Fruit fly (Drosophila melanogaster) whole organism: ENCODE data around the gene spartin.

Experiments
- CG8478 ChIP-seq: fragments of >200 bp; optimal IDR thresholded peaks from 2 replicates; lab custom pipeline; 2018; ENCODE audit warnings: inconsistent platforms
- pan ChIP-seq: fragments of >200 bp; optimal IDR thresholded peaks from 2 replicates; lab custom pipeline; 2017
- psq ChIP-seq: fragments of >200 bp; optimal IDR thresholded peaks from 2 replicates; lab custom pipeline; 2017
- usp ChIP-seq: fragments of >200 bp; optimal IDR thresholded peaks from 2 replicates; lab custom pipeline; 2017; ENCODE audit warnings: missing biosample characterization, missing genetic modification characterization, mixed read lengths

DNA sequence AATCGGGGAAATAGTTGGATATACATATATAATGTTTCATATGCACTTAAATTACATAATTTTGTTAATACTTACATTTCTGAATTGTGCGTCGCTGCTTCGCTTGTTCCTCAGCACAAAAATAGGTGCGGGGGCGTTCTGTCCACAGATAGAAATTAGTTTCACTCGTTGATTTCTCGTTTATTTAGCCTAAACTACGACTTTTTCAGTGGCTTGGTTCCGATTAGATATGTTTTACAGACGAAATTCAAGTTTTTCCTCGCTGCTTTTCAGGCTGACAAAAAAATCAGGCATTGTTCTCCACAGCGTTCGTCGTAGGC is 13.4 kb upstream of the spartin start:
- TF ChIP-seq pan (no peak), psq (lab: Kevin White, UChicago) (no peak), usp (no peak), CG8478 (no peak)
